Worm (Caenorhabditis elegans) whole organism, L4 larva: ENCODE measurements around the gene srx-121.

Source experiments
- dmd-9 ChIP-seq: fragments of 200-800 bp; sonication (Bioruptor generic); IDR thresholded peaks from 2 replicates; pipeline ENCODE4 v1.3.6; 2022; ENCODE audit warnings: missing genetic modification reagents, missing genetic modification characterization, missing compliant biosample characterization
- nhr-102 ChIP-seq: sonication (generic microtip); optimal IDR thresholded peaks from 2 replicates; lab custom pipeline; 2016; ENCODE audit warnings: mild to moderate bottlenecking, missing genetic modification characterization, moderate library complexity, missing compliant biosample characterization
- snpc-4 ChIP-seq: fragments of 150-350 bp; optimal IDR thresholded peaks from 2 replicates; lab custom pipeline; 2014; ENCODE audit warnings: missing biosample characterization, missing genetic modification characterization
- zag-1 ChIP-seq: fragments of 150-350 bp; optimal IDR thresholded peaks from 2 replicates; lab custom pipeline; 2014; ENCODE audit warnings: missing biosample characterization, missing genetic modification characterization

- TF ChIP-seq dmd-9 = no peak
- no peak for TF ChIP-seq zag-1 (tag; lab: Kevin White, UChicago)
- TF ChIP-seq snpc-4 (tag; lab: Kevin White, UChicago) = no peak
- TF ChIP-seq nhr-102 (tag; lab: Kevin White, UChicago) = no peak
Observed at ce11 chrV:3341906-3342305, 30.7 kb downstream of the srx-121 start, which contains the start of gene C17B7.10.
